Fruit fly (Drosophila melanogaster) Kc167 (cell line): ENCODE results near the gene cd.

Source experiments
- Myc ChIP-seq: fragments of >200 bp; optimal IDR thresholded peaks from 2 replicates; lab custom pipeline; 2017; ENCODE audit warnings: missing external identifiers
- Sin3A ChIP-seq: fragments of >200 bp; optimal IDR thresholded peaks from 2 replicates; lab custom pipeline; 2018; ENCODE audit warnings: missing external identifiers
- h ChIP-seq: fragments of >200 bp; optimal IDR thresholded peaks from 3 replicates; lab custom pipeline; 2018; ENCODE audit warnings: missing external identifiers
- insv ChIP-seq: fragments of >200 bp; optimal IDR thresholded peaks from 3 replicates; lab custom pipeline; 2018; ENCODE audit warnings: missing external identifiers
- psq ChIP-seq: fragments of >200 bp; optimal IDR thresholded peaks from 2 replicates; lab custom pipeline; 2017; ENCODE audit warnings: missing external identifiers

dm6 chr3R:22745432-22745831, 50.7 kb downstream of the cd start, which contains the start of the genes vret and HP1c:
- TF ChIP-seq h = no peak
- TF ChIP-seq insv (lab: Kevin White, UChicago) = no peak
- TF ChIP-seq Myc (lab: Kevin White, UChicago) = no peak
- no peak for TF ChIP-seq Sin3A (lab: Kevin White, UChicago)
- TF ChIP-seq psq (lab: Kevin White, UChicago) = no peak
